Fruit fly (Drosophila melanogaster) Kc167 (cell line): ENCODE data around the gene CG13720.

ENCODE experiments used
- Myc ChIP-seq: fragments of >200 bp; optimal IDR thresholded peaks from 2 replicates; lab custom pipeline; 2017; ENCODE audit warnings: missing external identifiers
- Sin3A ChIP-seq: fragments of >200 bp; optimal IDR thresholded peaks from 2 replicates; lab custom pipeline; 2018; ENCODE audit warnings: missing external identifiers
- h ChIP-seq: fragments of >200 bp; optimal IDR thresholded peaks from 3 replicates; lab custom pipeline; 2018; ENCODE audit warnings: missing external identifiers
- insv ChIP-seq: fragments of >200 bp; optimal IDR thresholded peaks from 3 replicates; lab custom pipeline; 2018; ENCODE audit warnings: missing external identifiers
- psq ChIP-seq: fragments of >200 bp; optimal IDR thresholded peaks from 2 replicates; lab custom pipeline; 2017; ENCODE audit warnings: missing external identifiers
- ttk ChIP-seq: sonication (Bioruptor generic); optimal IDR thresholded peaks from 2 replicates; lab custom pipeline; 2017; ENCODE audit warnings: missing external identifiers

Gene CG13720

dm6 chr3L:4534481-4534880 lies 34.2 kb upstream of the CG13720 start:
- TF ChIP-seq ttk (no peak), h (no peak), insv (lab: Kevin White, UChicago) (no peak), Sin3A (lab: Kevin White, UChicago) (no peak), psq (lab: Kevin White, UChicago) (no peak), Myc (no peak)

DNA sequence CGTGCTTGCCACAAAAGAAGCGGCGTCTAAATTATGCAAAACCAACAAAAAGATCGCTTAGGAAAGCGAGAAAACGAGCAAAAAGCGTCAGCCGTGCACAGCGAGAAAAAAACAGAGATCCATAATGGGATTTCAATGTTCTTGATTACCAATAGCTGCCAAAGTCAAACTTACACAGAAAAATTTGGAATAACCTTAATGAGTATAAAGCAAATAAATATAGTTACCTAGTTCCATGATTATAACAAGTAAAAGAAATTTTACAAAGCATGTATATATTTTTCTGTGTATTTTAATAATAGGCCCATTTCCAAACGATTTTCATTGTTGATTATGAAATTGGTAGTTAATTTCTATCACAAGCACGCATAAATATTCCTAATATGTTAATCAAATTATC lies 33.6 kb upstream of the CG13720 start:
- TF ChIP-seq ttk (no peak), Sin3A (lab: Kevin White, UChicago) (no peak), Myc (no peak), insv (lab: Kevin White, UChicago) (no peak), psq (lab: Kevin White, UChicago) (no peak), h (no peak)

dm6 chr3L:4532841-4533619 lies 32.7 kb upstream of the CG13720 start, which contains the start of gene CG11353:
Gene CG11353, plus strand, starts transcription at chr3L:4533170.
- TF ChIP-seq h = no peak
- TF ChIP-seq ttk = no peak
- TF ChIP-seq Myc = no peak
- TF ChIP-seq insv (lab: Kevin White, UChicago) = no peak
- no peak for TF ChIP-seq psq (lab: Kevin White, UChicago)
- no peak for TF ChIP-seq Sin3A (lab: Kevin White, UChicago)

- TF ChIP-seq psq (lab: Kevin White, UChicago) (no peak), h (no peak), Sin3A (lab: Kevin White, UChicago) (no peak), Myc (no peak), insv (lab: Kevin White, UChicago) (no peak), ttk (no peak)
Observed at dm6 chr3L:4531941-4532478, 31.7 kb upstream of the CG13720 start, which contains the start of gene Tie. Gene Tie, minus strand, starts transcription at chr3L:4532145.

- TF ChIP-seq insv (lab: Kevin White, UChicago) (no peak), ttk (no peak), psq (lab: Kevin White, UChicago) (no peak), Sin3A (lab: Kevin White, UChicago) (no peak), h (no peak), Myc (no peak)
Observed at dm6 chr3L:4521809-4522208, 21.5 kb upstream of the CG13720 start.

DNA sequence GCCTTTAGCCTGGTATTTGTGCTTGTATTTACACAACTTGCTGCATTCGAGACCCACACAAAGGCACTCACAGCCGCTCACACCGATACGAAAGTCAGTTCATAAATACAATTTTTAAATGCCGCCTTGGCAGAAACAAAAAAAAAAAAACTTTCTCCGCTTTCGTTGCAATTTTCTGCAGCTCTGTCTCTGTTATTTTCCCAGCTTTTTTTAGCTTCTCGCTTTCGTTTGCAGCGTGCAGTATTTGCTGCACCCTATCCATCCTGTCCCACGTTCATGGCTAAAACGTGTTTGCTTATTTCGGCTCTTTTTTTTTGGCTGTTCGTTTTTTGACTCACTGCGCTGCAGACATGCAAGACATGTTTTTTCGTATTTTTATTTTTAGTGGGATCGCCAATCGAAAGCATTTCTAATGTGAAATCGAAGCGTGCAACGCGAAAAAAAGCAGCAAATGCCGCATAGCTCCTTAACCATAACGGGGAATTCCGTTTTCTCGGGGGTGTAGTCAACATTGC lies 19.2 kb upstream of the CG13720 start:
- no peak for TF ChIP-seq Sin3A (lab: Kevin White, UChicago)
- no peak for TF ChIP-seq ttk
- no peak for TF ChIP-seq psq (lab: Kevin White, UChicago)
- no peak for TF ChIP-seq Myc
- no peak for TF ChIP-seq insv (lab: Kevin White, UChicago)
- no peak for TF ChIP-seq h

- no peak for TF ChIP-seq Sin3A (lab: Kevin White, UChicago)
- TF ChIP-seq ttk = no peak
- TF ChIP-seq psq (lab: Kevin White, UChicago) = no peak
- no peak for TF ChIP-seq h
- TF ChIP-seq insv (lab: Kevin White, UChicago) = no peak
Observed at dm6 chr3L:4516378-4516777, 16.1 kb upstream of the CG13720 start.

DNA sequence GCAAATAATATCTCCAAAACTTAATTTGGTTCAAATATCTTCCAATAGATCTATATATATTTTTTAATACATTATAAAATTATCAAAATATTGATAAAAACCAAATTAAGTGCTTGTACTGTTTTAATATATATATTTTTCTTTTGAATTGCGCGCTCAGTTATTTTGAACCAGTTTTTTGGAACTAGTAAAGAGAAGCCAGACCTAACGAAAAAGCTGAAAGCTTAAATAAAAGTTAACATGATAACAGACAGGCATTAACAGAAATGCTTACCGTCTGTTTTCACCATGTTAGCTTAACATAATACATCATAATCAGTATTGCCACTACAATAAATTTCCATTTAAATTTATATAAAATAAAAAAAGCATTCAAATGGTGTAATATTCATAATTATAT lies 10.0 kb upstream of the CG13720 start:
- TF ChIP-seq Myc (no peak), ttk (no peak), insv (lab: Kevin White, UChicago) (no peak), h (no peak), Sin3A (lab: Kevin White, UChicago) (no peak), psq (lab: Kevin White, UChicago) (no peak)

DNA sequence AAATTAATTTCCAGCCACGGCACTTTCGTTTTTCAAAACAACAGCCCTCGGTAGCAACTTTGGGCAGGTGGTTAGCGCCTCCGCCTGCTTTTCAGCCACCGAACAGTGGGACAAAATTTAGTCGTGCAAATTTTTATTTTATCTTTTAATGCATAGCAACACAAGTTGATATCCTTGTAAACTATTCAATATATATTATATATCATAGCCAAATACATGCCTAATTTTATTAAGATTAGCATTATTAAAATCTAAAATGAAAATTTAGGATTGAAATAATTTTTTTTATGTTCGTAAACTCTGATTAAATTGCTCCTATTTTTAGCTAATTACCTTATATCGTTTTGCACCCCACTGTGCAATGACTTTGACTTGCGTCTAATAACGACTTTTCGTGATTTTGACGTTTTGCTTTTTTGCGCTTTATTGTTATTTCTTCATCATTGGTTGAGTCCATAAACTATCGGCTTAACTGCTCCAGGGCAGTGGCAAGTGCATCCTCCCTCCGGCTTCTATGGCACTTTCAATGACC lies 8.7 kb upstream of the CG13720 start:
- TF ChIP-seq psq (lab: Kevin White, UChicago) (no peak), insv (lab: Kevin White, UChicago) (no peak), Sin3A (lab: Kevin White, UChicago) (no peak), h (no peak), ttk (no peak), Myc (no peak)

DNA sequence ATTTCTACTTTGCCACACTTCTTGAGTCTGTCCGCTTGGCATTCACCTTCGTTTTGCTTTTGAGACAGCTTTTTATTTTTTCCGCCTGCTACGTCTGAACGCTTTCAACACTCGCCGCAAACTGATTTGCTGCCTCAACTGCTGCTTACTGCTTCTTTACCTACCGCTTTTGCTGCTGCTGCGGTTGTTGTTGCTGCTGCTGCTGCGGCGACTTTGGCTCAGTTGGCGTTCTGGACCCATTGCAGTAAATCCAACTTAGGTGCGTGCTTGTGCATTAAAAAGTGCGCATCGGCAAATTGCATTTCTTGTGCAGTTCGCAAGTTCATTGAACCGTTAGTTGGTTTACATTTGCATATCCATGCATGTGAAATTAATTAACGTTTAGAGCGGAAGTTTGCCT lies 8.0 kb upstream of the CG13720 start, which contains the start of gene NT1:
TSS of gene NT1 (minus strand) at position 127 of the 400 bp plus-strand sequence.
- TF ChIP-seq ttk (no peak), Sin3A (lab: Kevin White, UChicago) (no peak), h (no peak), insv (lab: Kevin White, UChicago) (no peak), psq (lab: Kevin White, UChicago) (no peak), Myc (no peak)

- TF ChIP-seq h (no peak), Sin3A (lab: Kevin White, UChicago) (no peak), psq (lab: Kevin White, UChicago) (no peak), Myc (no peak), ttk (no peak), insv (lab: Kevin White, UChicago) (no peak)
Observed at dm6 chr3L:4507846-4508245, 7.5 kb upstream of the CG13720 start.

dm6 chr3L:4501406-4501805 lies 1.1 kb upstream of the CG13720 start:
- no peak for TF ChIP-seq h
- no peak for TF ChIP-seq psq (lab: Kevin White, UChicago)
- no peak for TF ChIP-seq ttk
- no peak for TF ChIP-seq Sin3A (lab: Kevin White, UChicago)
- no peak for TF ChIP-seq insv (lab: Kevin White, UChicago)
- no peak for TF ChIP-seq Myc
